Fruit fly (Drosophila melanogaster) whole organism, embryonic: Measurements from ENCODE around the gene scpr-B.

Experiments used
- ATbp ChIP-seq: fragments of 200-800 bp; sonication (Bioruptor generic); optimal IDR thresholded peaks from 2 replicates; lab custom pipeline; 2017; ENCODE audit warnings: missing biosample characterization, mild to moderate bottlenecking, missing genetic modification characterization, missing genetic modification reagents
- Atf-2 ChIP-seq: fragments of 200-800 bp; sonication (Bioruptor generic); optimal IDR thresholded peaks from 2 replicates; lab custom pipeline; 2016; ENCODE audit warnings: missing biosample characterization, missing genetic modification characterization
- BEAF-32 ChIP-seq: fragments of 200-800 bp; sonication (Bioruptor generic); optimal IDR thresholded peaks from 3 replicates; lab custom pipeline; 2017; ENCODE audit warnings: missing biosample characterization, missing genetic modification characterization, mild to moderate bottlenecking, moderate library complexity, missing genetic modification reagents
- Blimp-1 ChIP-seq: fragments of 200-800 bp; sonication (Bioruptor generic); optimal IDR thresholded peaks from 3 replicates; lab custom pipeline; 2018; ENCODE audit warnings: missing biosample characterization, missing genetic modification characterization, mild to moderate bottlenecking, moderate library complexity, missing genetic modification reagents
- BtbVII ChIP-seq: fragments of 200-800 bp; sonication (Bioruptor generic); optimal IDR thresholded peaks from 3 replicates; lab custom pipeline; 2017; ENCODE audit warnings: missing biosample characterization, mild to moderate bottlenecking, missing genetic modification characterization
- CG10321 ChIP-seq: fragments of 200-800 bp; sonication (Bioruptor generic); IDR thresholded peaks from 2 replicates; pipeline ENCODE4 v1.3.6; 2022; ENCODE audit warnings: missing biosample characterization, missing genetic modification characterization
- CG10565 ChIP-seq: fragments of 200-800 bp; sonication (Bioruptor generic); optimal IDR thresholded peaks from 3 replicates; lab custom pipeline; 2016; ENCODE audit warnings: missing biosample characterization, mild to moderate bottlenecking, missing genetic modification characterization
- CG11456 ChIP-seq: fragments of 200-800 bp; sonication (Bioruptor generic); IDR thresholded peaks from 3 replicates; pipeline ENCODE4 v1.3.6; 2022; ENCODE audit warnings: missing biosample characterization, missing genetic modification characterization
- CG14441 ChIP-seq: fragments of 200-800 bp; sonication (Bioruptor generic); IDR thresholded peaks from 2 replicates; pipeline ENCODE4 v1.3.6; 2022; ENCODE audit warnings: missing biosample characterization, missing genetic modification characterization
- CG14667 ChIP-seq: fragments of 200-800 bp; sonication (Bioruptor generic); IDR thresholded peaks from 2 replicates; pipeline ENCODE4 v1.3.6; 2022; ENCODE audit warnings: missing biosample characterization, missing genetic modification characterization
- CG15696 ChIP-seq: fragments of 200-800 bp; sonication (Bioruptor generic); optimal IDR thresholded peaks from 2 replicates; lab custom pipeline; 2019; ENCODE audit warnings: missing biosample characterization, mild to moderate bottlenecking, missing genetic modification characterization, moderate library complexity
- CG17912 ChIP-seq: fragments of 200-800 bp; sonication (Bioruptor generic); optimal IDR thresholded peaks from 2 replicates; lab custom pipeline; 2018; ENCODE audit warnings: missing biosample characterization, mild to moderate bottlenecking, missing genetic modification characterization
- CG18764 ChIP-seq: fragments of 200-800 bp; sonication (Bioruptor generic); optimal IDR thresholded peaks from 3 replicates; lab custom pipeline; 2016; ENCODE audit warnings: missing biosample characterization, missing genetic modification characterization
- CG2199 ChIP-seq: fragments of 200-800 bp; sonication (Bioruptor generic); IDR thresholded peaks from 3 replicates; pipeline ENCODE4 v1.3.6; 2022; ENCODE audit warnings: missing biosample characterization, missing genetic modification characterization
- CG2875 ChIP-seq: fragments of 200-800 bp; sonication (Bioruptor generic); optimal IDR thresholded peaks from 2 replicates; lab custom pipeline; 2017; ENCODE audit warnings: missing biosample characterization, mild to moderate bottlenecking, missing genetic modification characterization, missing genetic modification reagents
- CG31365 ChIP-seq: fragments of 200-800 bp; sonication (Bioruptor generic); optimal IDR thresholded peaks from 2 replicates; lab custom pipeline; 2018; ENCODE audit warnings: missing biosample characterization, mild to moderate bottlenecking, missing genetic modification characterization
- CG31388 ChIP-seq: fragments of 200-800 bp; sonication (Bioruptor generic); optimal IDR thresholded peaks from 2 replicates; lab custom pipeline; 2016; ENCODE audit warnings: missing biosample characterization, missing genetic modification characterization
- CG3163 ChIP-seq: fragments of 200-800 bp; sonication (Bioruptor generic); optimal IDR thresholded peaks from 3 replicates; lab custom pipeline; 2016; ENCODE audit warnings: missing biosample characterization, missing genetic modification characterization
- CG33213 ChIP-seq: fragments of 200-800 bp; sonication (Bioruptor generic); optimal IDR thresholded peaks from 3 replicates; lab custom pipeline; 2016; ENCODE audit warnings: missing biosample characterization, missing genetic modification characterization
- CG3407 ChIP-seq: fragments of 200-800 bp; sonication (Bioruptor generic); optimal IDR thresholded peaks from 2 replicates; lab custom pipeline; 2018; ENCODE audit warnings: missing biosample characterization, mild to moderate bottlenecking, missing genetic modification characterization
- CG34376 ChIP-seq: fragments of 200-800 bp; sonication (Bioruptor generic); optimal IDR thresholded peaks from 2 replicates; lab custom pipeline; 2018; ENCODE audit warnings: missing biosample characterization, mild to moderate bottlenecking, missing genetic modification characterization
- CG4707 ChIP-seq: fragments of 200-800 bp; sonication (Bioruptor generic); optimal IDR thresholded peaks from 2 replicates; lab custom pipeline; 2018; ENCODE audit warnings: missing biosample characterization, mild to moderate bottlenecking, missing genetic modification characterization, moderate library complexity
- CG4730 ChIP-seq: fragments of 200-800 bp; sonication (Bioruptor generic); IDR thresholded peaks from 2 replicates; pipeline ENCODE4 v1.3.6; 2022; ENCODE audit warnings: missing biosample characterization, missing genetic modification characterization
- CG9727 ChIP-seq: fragments of 200-800 bp; sonication (Bioruptor generic); optimal IDR thresholded peaks from 3 replicates; lab custom pipeline; 2017; ENCODE audit warnings: missing biosample characterization, mild to moderate bottlenecking, missing genetic modification characterization
- Camta ChIP-seq: fragments of 200-800 bp; sonication (Bioruptor generic); optimal IDR thresholded peaks from 2 replicates; lab custom pipeline; 2016; ENCODE audit warnings: missing biosample characterization, missing genetic modification characterization
- ERR ChIP-seq: fragments of 200-800 bp; sonication (Bioruptor generic); optimal IDR thresholded peaks from 2 replicates; lab custom pipeline; 2016; ENCODE audit warnings: missing biosample characterization, missing genetic modification characterization
- Ets97D ChIP-seq: fragments of 200-800 bp; sonication (Bioruptor generic); optimal IDR thresholded peaks from 3 replicates; lab custom pipeline; 2016; ENCODE audit warnings: missing biosample characterization, missing genetic modification characterization
- HLH3B ChIP-seq: fragments of 200-800 bp; sonication (Bioruptor generic); IDR thresholded peaks from 2 replicates; pipeline ENCODE4 v1.3.6; 2022; ENCODE audit warnings: missing biosample characterization, missing genetic modification characterization
- MBD-R2 ChIP-seq: fragments of 200-800 bp; sonication (Bioruptor generic); IDR thresholded peaks from 2 replicates; pipeline ENCODE4 v1.3.6; 2022; ENCODE audit warnings: missing biosample characterization, missing genetic modification characterization
- Xrp1 ChIP-seq: fragments of 200-800 bp; sonication (Bioruptor generic); IDR thresholded peaks from 2 replicates; pipeline ENCODE4 v1.3.6; 2022; ENCODE audit warnings: missing biosample characterization, missing genetic modification characterization
- ato ChIP-seq: fragments of 200-800 bp; sonication (Bioruptor generic); IDR thresholded peaks from 2 replicates; pipeline ENCODE4 v1.3.6; 2022; ENCODE audit warnings: missing biosample characterization, missing genetic modification characterization; ENCODE audit not compliant: partially characterized antibody
- croc ChIP-seq: fragments of 200-800 bp; sonication (Bioruptor generic); conservative IDR thresholded peaks from 3 replicates; pipeline ENCODE4 v1.3.6; 2022; ENCODE audit warnings: missing biosample characterization, missing genetic modification characterization
- disco-r ChIP-seq: fragments of 200-800 bp; sonication (Bioruptor generic); optimal IDR thresholded peaks from 2 replicates; lab custom pipeline; 2016; ENCODE audit warnings: missing biosample characterization, missing genetic modification characterization
- dm ChIP-seq: fragments of 200-800 bp; sonication (Bioruptor generic); optimal IDR thresholded peaks from 3 replicates; lab custom pipeline; 2016; ENCODE audit warnings: missing biosample characterization, missing genetic modification characterization
- gt ChIP-seq: fragments of 200-800 bp; sonication (Bioruptor generic); IDR thresholded peaks from 2 replicates; pipeline ENCODE4 v1.3.6; 2022; ENCODE audit warnings: missing biosample characterization, missing genetic modification characterization
- ham ChIP-seq: fragments of 200-800 bp; sonication (Bioruptor generic); IDR thresholded peaks from 2 replicates; pipeline ENCODE4 v1.3.6; 2022; ENCODE audit warnings: missing biosample characterization, missing genetic modification characterization
- hb ChIP-seq: fragments of 200-800 bp; sonication (Bioruptor generic); IDR thresholded peaks from 3 replicates; pipeline ENCODE4 v1.3.6; 2022; ENCODE audit warnings: missing biosample characterization, missing genetic modification characterization; ENCODE audit not compliant: partially characterized antibody
- ind ChIP-seq: fragments of 200-800 bp; sonication (Bioruptor generic); optimal IDR thresholded peaks from 3 replicates; lab custom pipeline; 2016; ENCODE audit warnings: missing biosample characterization, missing genetic modification characterization
- kah ChIP-seq: fragments of 200-800 bp; sonication (Bioruptor generic); optimal IDR thresholded peaks from 2 replicates; lab custom pipeline; 2018; ENCODE audit warnings: missing biosample characterization, mild to moderate bottlenecking, missing genetic modification characterization
- mld ChIP-seq: fragments of 200-800 bp; sonication (Bioruptor generic); IDR thresholded peaks from 3 replicates; pipeline ENCODE4 v1.3.6; 2022; ENCODE audit warnings: missing biosample characterization, missing genetic modification characterization; ENCODE audit not compliant: partially characterized antibody
- nerfin-2 ChIP-seq: fragments of 200-800 bp; sonication (Bioruptor generic); IDR thresholded peaks from 2 replicates; pipeline ENCODE4 v1.3.6; 2022; ENCODE audit warnings: missing biosample characterization, missing genetic modification characterization; ENCODE audit not compliant: partially characterized antibody
- otp ChIP-seq: fragments of 200-800 bp; sonication (Bioruptor generic); IDR thresholded peaks from 3 replicates; pipeline ENCODE4, ENCODE4 v1.3.6; 2022; ENCODE audit warnings: missing biosample characterization, missing genetic modification characterization
- sc ChIP-seq, 3 experiments: fragments of >200 bp in 2 of 3; fragments of 200-800 bp in 1 of 3; sonication (Bioruptor generic) in 1 of 3; optimal IDR thresholded peaks; 2 replicates in 2 of 3; 3 replicates in 1 of 3; lab custom pipeline; 2017; ENCODE audit warnings: mild to moderate bottlenecking in 1 of 3, missing biosample characterization in 1 of 3, missing genetic modification characterization in 1 of 3, missing genetic modification reagents in 1 of 3
- sens ChIP-seq: fragments of 200-800 bp; sonication (Bioruptor generic); peaks from one replicate; lab custom pipeline; 2016; ENCODE audit warnings: missing biosample characterization, missing genetic modification characterization
- sens-2 ChIP-seq: fragments of 200-800 bp; sonication (Bioruptor generic); IDR thresholded peaks from 2 replicates; pipeline ENCODE4 v1.3.6; 2022; ENCODE audit warnings: missing biosample characterization, missing genetic modification characterization
- tap ChIP-seq: fragments of 200-800 bp; optimal IDR thresholded peaks from 3 replicates; lab custom pipeline; 2019; ENCODE audit warnings: missing biosample characterization, mild to moderate bottlenecking, missing genetic modification characterization, moderate library complexity
- tna ChIP-seq: fragments of 200-800 bp; sonication (Bioruptor generic); IDR thresholded peaks from 2 replicates; pipeline ENCODE4 v1.3.6; 2022; ENCODE audit warnings: missing biosample characterization, missing genetic modification characterization; ENCODE audit not compliant: partially characterized antibody
- tx ChIP-seq: fragments of 200-800 bp; sonication (Bioruptor generic); optimal IDR thresholded peaks from 2 replicates; lab custom pipeline; 2016; ENCODE audit warnings: missing biosample characterization, missing genetic modification characterization
- wdn ChIP-seq: fragments of 200-800 bp; sonication (Bioruptor generic); IDR thresholded peaks from 2 replicates; pipeline ENCODE4 v1.3.6; 2022; ENCODE audit warnings: missing biosample characterization, missing genetic modification characterization

Gene scpr-B

DNA sequence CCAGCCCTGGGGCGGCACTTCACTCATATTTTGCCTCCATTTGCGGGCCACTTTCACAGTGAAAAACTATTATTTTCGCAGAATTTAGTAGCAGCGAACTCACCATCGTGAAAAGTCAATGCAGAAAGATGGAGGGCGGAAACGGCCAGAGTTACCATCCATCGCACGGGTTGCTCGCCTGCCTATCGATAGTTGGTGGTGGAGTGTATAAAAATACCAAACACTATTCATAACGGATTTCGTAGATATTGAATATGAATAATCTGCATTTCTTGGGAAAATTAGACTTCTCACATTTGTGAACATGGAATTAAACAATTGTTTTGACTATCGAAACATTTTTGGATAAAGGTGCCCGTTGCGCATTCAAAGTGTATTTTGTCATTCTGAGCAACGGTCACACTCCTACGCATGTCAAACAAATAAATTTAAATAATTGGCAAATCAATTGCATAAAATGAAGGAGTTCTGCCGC lies 24.6 kb downstream of the scpr-B start, which contains the start of the genes RpS25 and CG4820 (continued):
- peak; percentile 96 for TF ChIP-seq BEAF-32 (GFP tag; lab: Kevin White, UChicago)
- TF ChIP-seq sc (optimal IDR thresholded peaks at IDR 0.05; lab: Kevin White, UChicago): no peak
- TF ChIP-seq sc (GFP tag; optimal IDR thresholded peaks at IDR 0.05; lab: Kevin White, UChicago): peak; percentile 86
- peak; percentile 85 for TF ChIP-seq kah (GFP tag; lab: Kevin White, UChicago)
- TF ChIP-seq nerfin-2 (GFP tag; lab: Robert Waterston, UW): peak; percentile 72
- peak; percentile 65; the same call in 1 of the 2 replicates for TF ChIP-seq CG14667 (GFP tag; lab: Robert Waterston, UW)
- TF ChIP-seq croc (GFP tag; lab: Robert Waterston, UW): peak; percentile 77
- TF ChIP-seq CG11456: peak; percentile 91
- TF ChIP-seq CG17912 (GFP tag; lab: Kevin White, UChicago): peak; percentile 95
- TF ChIP-seq CG18764 (GFP tag; lab: Kevin White, UChicago): peak; percentile 90
- TF ChIP-seq CG15696 (tag; lab: Kevin White, UChicago): peak; percentile 66
- peak; percentile 62; the same call in 1 of the 2 replicates for TF ChIP-seq tna (GFP tag; lab: Robert Waterston, UW)
- peak; percentile 77 for TF ChIP-seq wdn (GFP tag; lab: Robert Waterston, UW)
- peak; percentile 89 for TF ChIP-seq sens-2 (GFP tag; lab: Robert Waterston, UW)
- peak; percentile 100 for TF ChIP-seq Ets97D
- peak; percentile 82 for TF ChIP-seq HLH3B
- peak; percentile 80 for TF ChIP-seq tx (GFP tag; lab: Kevin White, UChicago)
- peak; percentile 89 for TF ChIP-seq Atf-2
- TF ChIP-seq CG10565 (GFP tag; lab: Kevin White, UChicago): peak; percentile 59
- TF ChIP-seq BtbVII (GFP tag; lab: Kevin White, UChicago): peak; percentile 92
- TF ChIP-seq otp (GFP tag; lab: Robert Waterston, UW): peak; percentile 90
- TF ChIP-seq mld (GFP tag; lab: Robert Waterston, UW): peak; percentile 65; the same call in 1 of the 3 replicates
- peak; percentile 48; the same call in 1 of the 2 replicates for TF ChIP-seq Xrp1 (GFP tag; lab: Robert Waterston, UW)
- TF ChIP-seq CG33213 (GFP tag; lab: Kevin White, UChicago): peak; percentile 96
- TF ChIP-seq CG34376 (GFP tag; lab: Kevin White, UChicago): peak; percentile 99
- TF ChIP-seq hb (GFP tag; lab: Robert Waterston, UW): peak; percentile 80; the same call in 2 of the 3 replicates
- TF ChIP-seq ind: peak; percentile 72
- peak; percentile 77 for TF ChIP-seq ERR (GFP tag; lab: Kevin White, UChicago)
- TF ChIP-seq CG14441 (GFP tag; lab: Robert Waterston, UW): peak; percentile 75
- peak; percentile 75 for TF ChIP-seq CG4730 (GFP tag; lab: Robert Waterston, UW)
- TF ChIP-seq tap (tag; lab: Kevin White, UChicago): peak; percentile 77
- TF ChIP-seq Camta: peak; percentile 94
- TF ChIP-seq CG31365 (tag; lab: Kevin White, UChicago): peak; percentile 86
- TF ChIP-seq MBD-R2: peak; percentile 91
- TF ChIP-seq gt (GFP tag; lab: Robert Waterston, UW): peak; percentile 69; the same call in 1 of the 2 replicates
- peak; percentile 87 for TF ChIP-seq CG3407 (GFP tag; lab: Kevin White, UChicago)
- peak; percentile 73 for TF ChIP-seq Blimp-1
- peak; percentile 98 for TF ChIP-seq sens
- peak; percentile 54 for TF ChIP-seq CG10321 (GFP tag; lab: Robert Waterston, UW)
- peak; percentile 62 for TF ChIP-seq CG31388 (GFP tag; lab: Kevin White, UChicago)
- TF ChIP-seq disco-r (GFP tag; lab: Kevin White, UChicago): peak; percentile 92
- TF ChIP-seq CG3163 (GFP tag; lab: Kevin White, UChicago): peak; percentile 82
- peak; percentile 55; the same call in 1 of the 2 replicates for TF ChIP-seq ham (GFP tag; lab: Robert Waterston, UW)
- peak; percentile 92 for TF ChIP-seq CG2875 (GFP tag; lab: Kevin White, UChicago)
- peak; percentile 87 for TF ChIP-seq ATbp
- peak; percentile 95 for TF ChIP-seq CG9727 (GFP tag; lab: Kevin White, UChicago)
- TF ChIP-seq CG2199 (GFP tag; lab: Robert Waterston, UW): 0 out of 3 replicates have a peak, but pooled peaks have one; percentile 10
- peak; percentile 64 for TF ChIP-seq ato (GFP tag; lab: Robert Waterston, UW)
- TF ChIP-seq CG4707 (GFP tag; lab: Kevin White, UChicago): peak; percentile 89
- peak; percentile 97 for TF ChIP-seq dm (GFP tag; lab: Kevin White, UChicago)
